Fruit fly (Drosophila melanogaster) whole organism, embryonic: Measurements from ENCODE around the gene CG31548.
A peak's percentile ranks its signal among the peaks of the same experiment; 100 is the strongest.

Experiments used
- Abd-B ChIP-seq: fragments of 200-800 bp; sonication (Bioruptor generic); optimal IDR thresholded peaks from 2 replicates; lab custom pipeline; 2018; ENCODE audit warnings: missing biosample characterization, mild to moderate bottlenecking, missing genetic modification characterization, moderate library complexity
- Antp ChIP-seq: fragments of 200-800 bp; sonication (Bioruptor generic); optimal IDR thresholded peaks from 3 replicates; lab custom pipeline; 2016; ENCODE audit warnings: missing biosample characterization, missing genetic modification characterization
- CG10147 ChIP-seq: fragments of 200-800 bp; sonication (Bioruptor generic); optimal IDR thresholded peaks from 2 replicates; lab custom pipeline; 2019; ENCODE audit warnings: missing biosample characterization, mild to moderate bottlenecking, missing genetic modification characterization, moderate library complexity
- CG10321 ChIP-seq: fragments of 200-800 bp; sonication (Bioruptor generic); IDR thresholded peaks from 2 replicates; pipeline ENCODE4 v1.3.6; 2022; ENCODE audit warnings: missing biosample characterization, missing genetic modification characterization
- CG11085 ChIP-seq: fragments of 200-800 bp; sonication (Bioruptor generic); IDR thresholded peaks from 2 replicates; pipeline ENCODE4 v1.3.6; 2022; ENCODE audit warnings: missing biosample characterization, missing genetic modification characterization
- CG11398 ChIP-seq: fragments of 200-800 bp; sonication (Bioruptor generic); optimal IDR thresholded peaks from 2 replicates; lab custom pipeline; 2016; ENCODE audit warnings: missing biosample characterization, missing genetic modification characterization
- CG12104 ChIP-seq: fragments of 200-800 bp; sonication (Bioruptor generic); optimal IDR thresholded peaks from 3 replicates; lab custom pipeline; 2016; ENCODE audit warnings: missing biosample characterization, missing genetic modification characterization
- CG1233 ChIP-seq: fragments of 200-800 bp; sonication (Bioruptor generic); optimal IDR thresholded peaks from 4 replicates; lab custom pipeline; 2018; ENCODE audit warnings: missing biosample characterization, mild to moderate bottlenecking, missing genetic modification characterization
- CG12769 ChIP-seq: fragments of 200-800 bp; sonication (Bioruptor generic); optimal IDR thresholded peaks from 2 replicates; lab custom pipeline; 2019; ENCODE audit warnings: missing biosample characterization, mild to moderate bottlenecking, missing genetic modification characterization, moderate library complexity
- CG16813 ChIP-seq: fragments of 200-800 bp; sonication (Bioruptor generic); IDR thresholded peaks from 3 replicates; pipeline ENCODE4 v1.3.6; 2022; ENCODE audit warnings: missing biosample characterization, missing genetic modification characterization; ENCODE audit not compliant: partially characterized antibody
- CG1792 ChIP-seq: fragments of 200-800 bp; sonication (Bioruptor generic); optimal IDR thresholded peaks from 2 replicates; lab custom pipeline; 2016; ENCODE audit warnings: missing biosample characterization, missing genetic modification characterization
- CG2199 ChIP-seq: fragments of 200-800 bp; sonication (Bioruptor generic); IDR thresholded peaks from 3 replicates; pipeline ENCODE4 v1.3.6; 2022; ENCODE audit warnings: missing biosample characterization, missing genetic modification characterization
- CG2712 ChIP-seq: fragments of 200-800 bp; optimal IDR thresholded peaks from 3 replicates; lab custom pipeline; 2019; ENCODE audit warnings: missing biosample characterization, mild to moderate bottlenecking, missing genetic modification characterization, moderate library complexity
- CG2875 ChIP-seq: fragments of 200-800 bp; sonication (Bioruptor generic); optimal IDR thresholded peaks from 2 replicates; lab custom pipeline; 2017; ENCODE audit warnings: missing biosample characterization, mild to moderate bottlenecking, missing genetic modification characterization, missing genetic modification reagents
- CG34224 ChIP-seq: fragments of 200-800 bp; sonication (Bioruptor generic); IDR thresholded peaks from 3 replicates; pipeline ENCODE4 v1.3.6; 2022; ENCODE audit warnings: missing biosample characterization, missing genetic modification characterization; ENCODE audit not compliant: partially characterized antibody
- CG3995 ChIP-seq: fragments of 200-800 bp; sonication (Bioruptor generic); optimal IDR thresholded peaks from 3 replicates; lab custom pipeline; 2016; ENCODE audit warnings: missing biosample characterization, missing genetic modification characterization
- CG6854 ChIP-seq: fragments of 200-800 bp; sonication (Bioruptor generic); optimal IDR thresholded peaks from 3 replicates; lab custom pipeline; 2017; ENCODE audit warnings: missing biosample characterization, mild to moderate bottlenecking, missing genetic modification characterization
- CG7357 ChIP-seq: fragments of 200-800 bp; sonication (Bioruptor generic); IDR thresholded peaks from 3 replicates; pipeline ENCODE4 v1.3.6; 2022; ENCODE audit warnings: missing biosample characterization, missing genetic modification characterization
- CG7745 ChIP-seq: fragments of 200-800 bp; sonication (Bioruptor generic); optimal IDR thresholded peaks from 2 replicates; lab custom pipeline; 2018; ENCODE audit warnings: missing biosample characterization, mild to moderate bottlenecking, missing genetic modification characterization, moderate library complexity
- CG8944 ChIP-seq: fragments of 200-800 bp; sonication (Bioruptor generic); optimal IDR thresholded peaks from 3 replicates; lab custom pipeline; 2016; ENCODE audit warnings: missing biosample characterization, missing genetic modification characterization
- Chrac-16 ChIP-seq: fragments of 200-800 bp; sonication (Bioruptor generic); optimal IDR thresholded peaks from 3 replicates; lab custom pipeline; 2016; ENCODE audit warnings: missing biosample characterization, missing genetic modification characterization
- Dll ChIP-seq: fragments of 200-800 bp; sonication (Bioruptor generic); IDR thresholded peaks from 4 replicates; pipeline ENCODE4 v1.3.6; 2022; ENCODE audit warnings: missing biosample characterization, missing genetic modification characterization; ENCODE audit not compliant: partially characterized antibody
- E2f2 ChIP-seq: fragments of 200-800 bp; sonication (Bioruptor generic); IDR thresholded peaks from 2 replicates; pipeline ENCODE4 v1.3.6; 2022; ENCODE audit warnings: missing biosample characterization, missing genetic modification characterization
- HLH54F ChIP-seq: fragments of 200-800 bp; sonication (Bioruptor generic); optimal IDR thresholded peaks from 3 replicates; lab custom pipeline; 2016; ENCODE audit warnings: missing biosample characterization, missing genetic modification characterization
- HmgD ChIP-seq: fragments of 200-800 bp; sonication (Bioruptor generic); optimal IDR thresholded peaks from 3 replicates; lab custom pipeline; 2016; ENCODE audit warnings: missing biosample characterization, missing genetic modification characterization
- Hr39 ChIP-seq: fragments of >200 bp; optimal IDR thresholded peaks from 2 replicates; lab custom pipeline; 2017
- Hsf ChIP-seq: fragments of 200-800 bp; sonication (Bioruptor generic); optimal IDR thresholded peaks from 3 replicates; lab custom pipeline; 2016; ENCODE audit warnings: missing biosample characterization, missing genetic modification characterization
- Nf-YA ChIP-seq: fragments of 200-800 bp; sonication (Bioruptor generic); IDR thresholded peaks from 2 replicates; pipeline ENCODE4 v1.3.6; 2022; ENCODE audit warnings: missing biosample characterization, missing genetic modification characterization
- Oli ChIP-seq: fragments of 200-800 bp; sonication (Bioruptor generic); optimal IDR thresholded peaks from 2 replicates; lab custom pipeline; 2018; ENCODE audit warnings: missing biosample characterization, mild to moderate bottlenecking, missing genetic modification characterization, moderate library complexity
- Ptx1 ChIP-seq: fragments of 200-800 bp; sonication (Bioruptor generic); IDR thresholded peaks from 2 replicates; pipeline ENCODE4 v1.3.6; 2022; ENCODE audit warnings: missing biosample characterization, missing genetic modification characterization
- Sox100B ChIP-seq: fragments of 200-800 bp; sonication (Bioruptor generic); optimal IDR thresholded peaks from 3 replicates; lab custom pipeline; 2018; ENCODE audit warnings: missing biosample characterization, mild to moderate bottlenecking, missing genetic modification characterization
- bsh ChIP-seq, 2 experiments: fragments of 200-800 bp; sonication (Bioruptor generic); optimal IDR thresholded peaks; 2 replicates each; lab custom pipeline; 2017 to 2018; ENCODE audit warnings: mild to moderate bottlenecking in 2 of 2, missing biosample characterization in 2 of 2, missing genetic modification characterization in 2 of 2, moderate library complexity in 1 of 2
- cad ChIP-seq: fragments of >200 bp; optimal IDR thresholded peaks from 2 replicates; lab custom pipeline; 2017; ENCODE audit warnings: missing biosample characterization, missing genetic modification characterization
- cg ChIP-seq: fragments of 200-800 bp; sonication (Bioruptor generic); optimal IDR thresholded peaks from 3 replicates; lab custom pipeline; 2019; ENCODE audit warnings: missing biosample characterization, mild to moderate bottlenecking, missing genetic modification characterization, moderate library complexity
- chinmo ChIP-seq: fragments of 200-800 bp; sonication (Bioruptor generic); IDR thresholded peaks from 4 replicates; pipeline ENCODE4 v1.3.6; 2022; ENCODE audit warnings: missing biosample characterization, missing genetic modification characterization; ENCODE audit not compliant: partially characterized antibody
- croc ChIP-seq: fragments of 200-800 bp; sonication (Bioruptor generic); conservative IDR thresholded peaks from 3 replicates; pipeline ENCODE4 v1.3.6; 2022; ENCODE audit warnings: missing biosample characterization, missing genetic modification characterization
- dimm ChIP-seq: fragments of 200-800 bp; sonication (Bioruptor generic); IDR thresholded peaks from 2 replicates; pipeline ENCODE4 v1.3.6; 2022; ENCODE audit warnings: missing biosample characterization, missing genetic modification characterization
- h ChIP-seq: fragments of >200 bp; optimal IDR thresholded peaks from 2 replicates; lab custom pipeline; 2017
- ham ChIP-seq: fragments of 200-800 bp; sonication (Bioruptor generic); IDR thresholded peaks from 2 replicates; pipeline ENCODE4 v1.3.6; 2022; ENCODE audit warnings: missing biosample characterization, missing genetic modification characterization
- ind ChIP-seq: fragments of 200-800 bp; sonication (Bioruptor generic); optimal IDR thresholded peaks from 3 replicates; lab custom pipeline; 2016; ENCODE audit warnings: missing biosample characterization, missing genetic modification characterization
- jumu ChIP-seq: fragments of 200-800 bp; sonication (Bioruptor generic); optimal IDR thresholded peaks from 3 replicates; lab custom pipeline; 2016; ENCODE audit warnings: missing biosample characterization, missing genetic modification characterization
- lab ChIP-seq: fragments of 200-800 bp; sonication (Bioruptor generic); optimal IDR thresholded peaks from 3 replicates; lab custom pipeline; 2017; ENCODE audit warnings: missing biosample characterization, missing genetic modification characterization, mild to moderate bottlenecking, moderate library complexity, missing genetic modification reagents
- nau ChIP-seq: fragments of 200-800 bp; sonication (Bioruptor generic); optimal IDR thresholded peaks from 3 replicates; lab custom pipeline; 2017; ENCODE audit warnings: missing biosample characterization, mild to moderate bottlenecking, missing genetic modification characterization, missing genetic modification reagents
- prd ChIP-seq, 3 experiments: fragments of >200 bp in 2 of 3; fragments of 200-800 bp in 1 of 3; sonication (Bioruptor generic) in 1 of 3; optimal IDR thresholded peaks in 2 of 3; IDR thresholded peaks in 1 of 3; 2 replicates in 2 of 3; 3 replicates in 1 of 3; pipeline versions ENCODE4 v1.3.6 to Lab custom; 2017 to 2022; ENCODE audit warnings: missing biosample characterization in 1 of 3, missing genetic modification characterization in 1 of 3
- pros ChIP-seq: fragments of 200-800 bp; sonication (Bioruptor generic); optimal IDR thresholded peaks from 3 replicates; lab custom pipeline; 2019; ENCODE audit warnings: missing biosample characterization, mild to moderate bottlenecking, missing genetic modification characterization, moderate library complexity
- run ChIP-seq: fragments of 200-800 bp; sonication (Bioruptor generic); optimal IDR thresholded peaks from 3 replicates; lab custom pipeline; 2018; ENCODE audit warnings: missing biosample characterization, mild to moderate bottlenecking, missing genetic modification characterization
- seq ChIP-seq: fragments of 200-800 bp; sonication (Bioruptor generic); IDR thresholded peaks from 2 replicates; pipeline ENCODE4 v1.3.6; 2022; ENCODE audit warnings: missing biosample characterization, missing genetic modification characterization
- slbo ChIP-seq: fragments of 200-800 bp; sonication (Bioruptor generic); IDR thresholded peaks from 2 replicates; pipeline ENCODE4 v1.3.6; 2022; ENCODE audit warnings: missing biosample characterization, missing genetic modification characterization
- unc-4 ChIP-seq: fragments of 200-800 bp; sonication (Bioruptor generic); IDR thresholded peaks from 2 replicates; pipeline ENCODE4 v1.3.6; 2022; ENCODE audit warnings: missing biosample characterization, missing genetic modification characterization; ENCODE audit not compliant: partially characterized antibody

The CG31548 gene

dm6 chr3R:5686049-5686757 lies 49.6 kb upstream of the CG31548 start:
- TF ChIP-seq h (no peak), CG1233 (GFP tag; lab: Kevin White, UChicago) (peak; percentile 11), bsh (GFP tag; optimal IDR thresholded peaks at IDR 0.05; lab: Kevin White, UChicago) (peak in 1 of 2 experiments; percentile 45), Oli (peak; percentile 60), pros (GFP tag; lab: Kevin White, UChicago) (no peak), Sox100B (no peak), lab (GFP tag; lab: Kevin White, UChicago) (peak; percentile 75), CG2875 (GFP tag; lab: Kevin White, UChicago) (no peak), CG2199 (no peak), Nf-YA (GFP tag; lab: Robert Waterston, UW) (no peak), ind (GFP tag; lab: Kevin White, UChicago) (peak; percentile 60), dimm (GFP tag; lab: Robert Waterston, UW) (no peak), Hr39 (lab: Kevin White, UChicago) (no peak), E2f2 (GFP tag; lab: Robert Waterston, UW) (no peak), CG12104 (GFP tag; lab: Kevin White, UChicago) (no peak), prd (optimal IDR thresholded peaks at IDR 0.05; lab: Kevin White, UChicago) (no peak), prd (GFP tag; IDR thresholded peaks at IDR 0.05; lab: Robert Waterston, UW) (peak; percentile 66; the same call in 2 of the 3 replicates), CG1792 (GFP tag; lab: Kevin White, UChicago) (no peak), CG3995 (no peak), jumu (GFP tag; lab: Kevin White, UChicago) (peak; percentile 23), CG11398 (GFP tag; lab: Kevin White, UChicago) (no peak), croc (GFP tag; lab: Robert Waterston, UW) (peak; percentile 13; the same call in 1 of the 3 replicates), CG10321 (GFP tag; lab: Robert Waterston, UW) (no peak), CG10147 (GFP tag; lab: Kevin White, UChicago) (peak; percentile 35), seq (GFP tag; lab: Robert Waterston, UW) (0 out of 2 replicates have a peak, but pooled peaks have one; percentile 5), nau (GFP tag; lab: Kevin White, UChicago) (no peak), Dll (GFP tag; lab: Robert Waterston, UW) (0 out of 4 replicates have a peak, but pooled peaks have one; percentile 6), cg (GFP tag; lab: Kevin White, UChicago) (peak; percentile 60), CG34224 (GFP tag; lab: Robert Waterston, UW) (0 out of 3 replicates have a peak, but pooled peaks have one; percentile 24), CG11085 (GFP tag; lab: Robert Waterston, UW) (no peak), HLH54F (GFP tag; lab: Kevin White, UChicago) (peak; percentile 57), unc-4 (GFP tag; lab: Robert Waterston, UW) (no peak), CG2712 (tag; lab: Kevin White, UChicago) (peak; percentile 61), slbo (GFP tag; lab: Robert Waterston, UW) (peak; percentile 65), Chrac-16 (GFP tag; lab: Kevin White, UChicago) (peak; percentile 18), Hsf (GFP tag; lab: Kevin White, UChicago) (peak; percentile 55), chinmo (GFP tag; lab: Robert Waterston, UW) (no peak), CG16813 (GFP tag; lab: Robert Waterston, UW) (no peak), Abd-B (peak; percentile 35), CG8944 (GFP tag; lab: Kevin White, UChicago) (peak; percentile 34), Antp (GFP tag; lab: Kevin White, UChicago) (peak; percentile 45), cad (no peak), HmgD (GFP tag; lab: Kevin White, UChicago) (no peak), CG7745 (tag; lab: Kevin White, UChicago) (no peak), CG7357 (GFP tag; lab: Robert Waterston, UW) (no peak), run (tag; lab: Kevin White, UChicago) (no peak), Ptx1 (GFP tag; lab: Robert Waterston, UW) (peak; percentile 56), CG6854 (GFP tag; lab: Kevin White, UChicago) (no peak), ham (GFP tag; lab: Robert Waterston, UW) (no peak), CG12769 (tag; lab: Kevin White, UChicago) (peak; percentile 75)
